Worm (Caenorhabditis elegans) whole organism, L2 larva: Measurements from ENCODE around the gene srtx-1.

Experiments
- aly-2 ChIP-seq: fragments of 150-350 bp; optimal IDR thresholded peaks from 2 replicates; lab custom pipeline; 2014; ENCODE audit warnings: missing biosample characterization, missing genetic modification characterization
- snpc-4 ChIP-seq: fragments of 150-350 bp; optimal IDR thresholded peaks from 2 replicates; lab custom pipeline; 2014; ENCODE audit warnings: missing biosample characterization, missing genetic modification characterization
- ztf-11 ChIP-seq: sonication (generic microtip); optimal IDR thresholded peaks from 2 replicates; lab custom pipeline; 2017; ENCODE audit warnings: missing biosample characterization, missing genetic modification characterization

DNA sequence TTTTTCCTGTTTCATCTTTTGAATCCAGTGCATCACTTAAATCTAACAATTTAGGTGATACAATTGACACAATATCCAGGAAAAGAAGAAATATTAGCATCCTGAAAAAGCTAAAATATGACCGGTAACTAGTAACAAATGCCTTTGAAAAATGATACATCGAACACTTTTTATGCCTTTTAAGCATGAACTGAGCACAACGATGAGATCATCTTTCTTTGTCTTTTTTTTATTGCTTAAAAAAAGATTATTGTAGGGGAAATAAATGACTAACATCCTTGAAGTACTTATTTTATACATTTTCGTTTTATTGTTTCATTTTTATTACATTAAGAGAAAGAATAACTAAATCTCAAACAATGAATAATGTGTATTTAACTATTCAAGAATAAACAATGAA is 44.8 kb downstream of the srtx-1 start, which contains the start of gene F13B6.3:
- TF ChIP-seq aly-2 = no peak
- TF ChIP-seq snpc-4 = no peak
- no peak for TF ChIP-seq ztf-11 (tag; lab: Kevin White, UChicago)
